Worm (Caenorhabditis elegans): ENCODE data around the gene R13H4.6.

The R13H4.6 gene

ce11 chrV:11862817-11863216 is at the start of gene R13H4.6:
TSS of gene R13H4.6 (plus strand) at chrV:11863117.
- TF ChIP-seq blmp-1 (tag; optimal IDR thresholded peaks at IDR 0.05) (no peak), elt-3 (tag; optimal IDR thresholded peaks at IDR 0.05) (no peak), unc-120 (tag; optimal IDR thresholded peaks at IDR 0.05; ENCODE audit: poor library complexity, severe bottlenecking) (no peak), snpc-4 (tag; optimal IDR thresholded peaks at IDR 0.05) (no peak), ztf-11 (tag; optimal IDR thresholded peaks at IDR 0.05) (no peak), nhr-76 (tag; optimal IDR thresholded peaks at IDR 0.05) (no peak), nhr-12 (tag; optimal IDR thresholded peaks at IDR 0.05) (no peak), unc-62 (GFP tag; optimal IDR thresholded peaks at IDR 0.05) (no peak), mls-2 (tag; optimal IDR thresholded peaks at IDR 0.05) (no peak)

ce11 chrV:11815566-11815965 is 47.4 kb upstream of the R13H4.6 start:
- TF ChIP-seq flh-1 (GFP tag; optimal IDR thresholded peaks at IDR 0.05) (no peak), unc-39 (tag; optimal IDR thresholded peaks at IDR 0.05) (no peak), hlh-1 (tag; optimal IDR thresholded peaks at IDR 0.05) (no peak)

ce11 chrV:11817263-11817726 is 45.6 kb upstream of the R13H4.6 start:
- TF ChIP-seq M03D4.4 (tag; optimal IDR thresholded peaks at IDR 0.05), result no peak
- TF ChIP-seq nhr-237 (tag; optimal IDR thresholded peaks at IDR 0.05), result no peak
- no peak for TF ChIP-seq sptf-1 (tag; optimal IDR thresholded peaks at IDR 0.05)
- TF ChIP-seq flh-1 (GFP tag; optimal IDR thresholded peaks at IDR 0.05), result no peak
- no peak for TF ChIP-seq nhr-76 (tag; optimal IDR thresholded peaks at IDR 0.05)
- TF ChIP-seq zip-8 (tag; optimal IDR thresholded peaks at IDR 0.05), result no peak
- TF ChIP-seq ceh-43 (GFP tag; optimal IDR thresholded peaks at IDR 0.05), result no peak
- TF ChIP-seq mls-2 (tag; optimal IDR thresholded peaks at IDR 0.05), result no peak
- TF ChIP-seq lin-13 (tag; optimal IDR thresholded peaks at IDR 0.05), result no peak
- TF ChIP-seq sem-2 (GFP tag; optimal IDR thresholded peaks at IDR 0.05), result no peak
- TF ChIP-seq unc-120 (tag; optimal IDR thresholded peaks at IDR 0.05; ENCODE audit: poor library complexity, severe bottlenecking), result no peak
- no peak for TF ChIP-seq hlh-1 (tag; optimal IDR thresholded peaks at IDR 0.05)
- TF ChIP-seq ces-1 (GFP tag; optimal IDR thresholded peaks at IDR 0.05), result no peak
- TF ChIP-seq unc-62 (GFP tag; optimal IDR thresholded peaks at IDR 0.05), result no peak
- TF ChIP-seq lin-32 (GFP tag; optimal IDR thresholded peaks at IDR 0.05), result no peak
- TF ChIP-seq mab-5 (tag; optimal IDR thresholded peaks at IDR 0.05), result no peak

- TF ChIP-seq nhr-2 (tag; optimal IDR thresholded peaks at IDR 0.05), result no peak
These were observed 44.9 kb upstream of the R13H4.6 start for ce11 chrV:11818064-11818463.

- TF ChIP-seq unc-120 (tag; optimal IDR thresholded peaks at IDR 0.05; ENCODE audit: poor library complexity, severe bottlenecking) (no peak), lin-32 (GFP tag; optimal IDR thresholded peaks at IDR 0.05) (no peak), nhr-12 (tag; optimal IDR thresholded peaks at IDR 0.05) (no peak), pha-4 (tag; optimal IDR thresholded peaks at IDR 0.05) (no peak), unc-39 (tag; optimal IDR thresholded peaks at IDR 0.05) (no peak)
These were observed 44.1 kb upstream of the R13H4.6 start for ce11 chrV:11818786-11819185.

- no peak for TF ChIP-seq unc-39 (tag; optimal IDR thresholded peaks at IDR 0.05)
- TF ChIP-seq nhr-28 (tag; optimal IDR thresholded peaks at IDR 0.05), result no peak
- TF ChIP-seq drap-1 (GFP tag; optimal IDR thresholded peaks at IDR 0.05), result no peak
- no peak for TF ChIP-seq M03D4.4 (tag; optimal IDR thresholded peaks at IDR 0.05)
- TF ChIP-seq elt-3 (tag; optimal IDR thresholded peaks at IDR 0.05), result no peak
- no peak for TF ChIP-seq mep-1 (tag; optimal IDR thresholded peaks at IDR 0.05)
- TF ChIP-seq sem-2 (GFP tag; optimal IDR thresholded peaks at IDR 0.05), result no peak
These were observed 43.5 kb upstream of the R13H4.6 start for ce11 chrV:11819451-11819850.

- TF ChIP-seq lin-13 (tag; optimal IDR thresholded peaks at IDR 0.05) (no peak), unc-120 (tag; optimal IDR thresholded peaks at IDR 0.05; ENCODE audit: poor library complexity, severe bottlenecking) (no peak), elt-3 (tag; optimal IDR thresholded peaks at IDR 0.05) (no peak), mab-5 (tag; optimal IDR thresholded peaks at IDR 0.05) (no peak)
These were observed 42.4 kb upstream of the R13H4.6 start for ce11 chrV:11820551-11820950.
